Fruit fly (Drosophila melanogaster) whole organism, pupa: ENCODE results near the gene Pdxk.

Experiments used
- CG10348 ChIP-seq: fragments of 200-800 bp; sonication (Bioruptor generic); IDR thresholded peaks from 2 replicates; pipeline ENCODE4 v1.3.6; 2022; ENCODE audit warnings: missing biosample characterization, missing genetic modification characterization
- CG17806 ChIP-seq: fragments of 200-800 bp; sonication (Bioruptor generic); optimal IDR thresholded peaks from 2 replicates; lab custom pipeline; 2018; ENCODE audit warnings: missing biosample characterization, mild to moderate bottlenecking, missing genetic modification characterization, moderate library complexity
- CG9948 ChIP-seq: fragments of 200-800 bp; sonication (Bioruptor generic); optimal IDR thresholded peaks from 2 replicates; lab custom pipeline; 2018; ENCODE audit warnings: missing biosample characterization, mild to moderate bottlenecking, missing genetic modification characterization, moderate library complexity
- EcR ChIP-seq: fragments of 200-800 bp; sonication (Bioruptor generic); optimal IDR thresholded peaks from 3 replicates; lab custom pipeline; 2019; ENCODE audit warnings: missing biosample characterization, missing genetic modification characterization, mild to moderate bottlenecking, moderate library complexity, missing genetic modification reagents
- Pif1B ChIP-seq: fragments of 200-800 bp; sonication (Bioruptor generic); optimal IDR thresholded peaks from 3 replicates; lab custom pipeline; 2016; ENCODE audit warnings: missing biosample characterization, missing genetic modification characterization
- Snoo ChIP-seq: fragments of 200-800 bp; sonication (Bioruptor generic); optimal IDR thresholded peaks from 3 replicates; lab custom pipeline; 2017; ENCODE audit warnings: missing biosample characterization, mild to moderate bottlenecking, missing genetic modification characterization, inconsistent platforms
- fd96Ca ChIP-seq: fragments of 200-800 bp; sonication (Bioruptor generic); IDR thresholded peaks from 3 replicates; pipeline ENCODE4 v1.3.6; 2022; ENCODE audit warnings: missing biosample characterization, missing genetic modification characterization

- no peak for TF ChIP-seq Snoo (tag; lab: Kevin White, UChicago)
- peak; percentile 31 for TF ChIP-seq CG17806 (tag; lab: Kevin White, UChicago)
- TF ChIP-seq CG10348 (GFP tag; lab: Robert Waterston, UW), result no peak
- TF ChIP-seq CG9948, result peak; percentile 11
- TF ChIP-seq fd96Ca (GFP tag; lab: Robert Waterston, UW), result no peak
- TF ChIP-seq EcR (GFP tag; lab: Kevin White, UChicago), result no peak
- peak; percentile 51 for TF ChIP-seq Pif1B (GFP tag; lab: Kevin White, UChicago)
Observed at dm6 chr3L:9357830-9358712, 2.0 kb upstream of the Pdxk start.
